Fruit fly (Drosophila melanogaster): ENCODE data around the gene Cpr73D.

Cpr73D gene

dm6 chr3L:16975638-16976528, 18.4 kb upstream of the Cpr73D start (continued):
- peak; percentile 4 for TF ChIP-seq dsx (GFP tag; optimal IDR thresholded peaks at IDR 0.05; ENCODE audit: poor library complexity, severe bottlenecking)
- peak; percentile 40; the same call in 1 of the 2 replicates for TF ChIP-seq CG15336 (GFP tag; IDR thresholded peaks at IDR 0.05)
- TF ChIP-seq lz (GFP tag; optimal IDR thresholded peaks at IDR 0.05) = peak; percentile 77
- TF ChIP-seq CG11762 (GFP tag; optimal IDR thresholded peaks at IDR 0.05; ENCODE audit: insufficient read depth) = peak; percentile 47
- peak; percentile 87 for TF ChIP-seq Met (GFP tag; optimal IDR thresholded peaks at IDR 0.05)
- peak; percentile 59 for TF ChIP-seq OdsH (GFP tag; optimal IDR thresholded peaks at IDR 0.05)
- peak; percentile 78 for TF ChIP-seq CG31627 (GFP tag; optimal IDR thresholded peaks at IDR 0.05)
- TF ChIP-seq Hr4 (GFP tag; optimal IDR thresholded peaks at IDR 0.05) = peak; percentile 60
- no peak for TF ChIP-seq fkh (GFP tag; optimal IDR thresholded peaks at IDR 0.05)
- peak; percentile 69 for TF ChIP-seq achi (GFP tag; optimal IDR thresholded peaks at IDR 0.05)
- peak; percentile 66 for TF ChIP-seq cyc (GFP tag; optimal IDR thresholded peaks at IDR 0.05)
- TF ChIP-seq Ets21C (GFP tag; optimal IDR thresholded peaks at IDR 0.05) = peak; percentile 66
- TF ChIP-seq Smox (GFP tag; optimal IDR thresholded peaks at IDR 0.05) = peak; percentile 68
- TF ChIP-seq svp (GFP tag) = peak; percentile 92
- peak; percentile 57 for TF ChIP-seq CG11902 (GFP tag; optimal IDR thresholded peaks at IDR 0.05)
- TF ChIP-seq CG3919 (GFP tag; optimal IDR thresholded peaks at IDR 0.05) = peak; percentile 63
- TF ChIP-seq Blimp-1 (GFP tag; optimal IDR thresholded peaks at IDR 0.05) = peak; percentile 47
- peak; percentile 58; the same call in 1 of the 3 replicates for TF ChIP-seq CG8119 (GFP tag; IDR thresholded peaks at IDR 0.05)
- peak; percentile 70 for TF ChIP-seq spab (GFP tag; optimal IDR thresholded peaks at IDR 0.05)
- TF ChIP-seq ss (GFP tag; optimal IDR thresholded peaks at IDR 0.05) = peak; percentile 46 to 59
- no peak for TF ChIP-seq CG8319 (GFP tag; optimal IDR thresholded peaks at IDR 0.05)
- TF ChIP-seq vri (GFP tag; optimal IDR thresholded peaks at IDR 0.05) = peak; percentile 28
- no peak for TF ChIP-seq CG16779 (tag; optimal IDR thresholded peaks at IDR 0.05)
- TF ChIP-seq CG6808 (GFP tag; optimal IDR thresholded peaks at IDR 0.05) = peak; percentile 86
- TF ChIP-seq CG6854 (GFP tag; optimal IDR thresholded peaks at IDR 0.05) = no peak
- peak; percentile 48 for TF ChIP-seq CG6163 (GFP tag; IDR thresholded peaks at IDR 0.05)
- TF ChIP-seq acj6 (GFP tag; optimal IDR thresholded peaks at IDR 0.05) = peak; percentile 71
- peak; percentile 71 for TF ChIP-seq pdm3 (GFP tag; optimal IDR thresholded peaks at IDR 0.05)
- peak; percentile 78 for TF ChIP-seq Hr39 (GFP tag; optimal IDR thresholded peaks at IDR 0.05)
- peak; percentile 57 for TF ChIP-seq CG34406 (GFP tag; optimal IDR thresholded peaks at IDR 0.05)
- TF ChIP-seq eg (GFP tag; IDR thresholded peaks at IDR 0.05) = peak; percentile 42; the same call in 2 of the 3 replicates
- peak; percentile 75 for TF ChIP-seq net (GFP tag; optimal IDR thresholded peaks at IDR 0.05)
- TF ChIP-seq CG10669 (GFP tag; optimal IDR thresholded peaks at IDR 0.05) = peak; percentile 77
- TF ChIP-seq fd85E (GFP tag; optimal IDR thresholded peaks at IDR 0.05) = no peak
- peak; percentile 46 for TF ChIP-seq CG7368 (GFP tag; optimal IDR thresholded peaks at IDR 0.05)
- TF ChIP-seq CG10631 (GFP tag; optimal IDR thresholded peaks at IDR 0.05) = peak; percentile 81
- peak; percentile 78 for TF ChIP-seq Sox14 (GFP tag; optimal IDR thresholded peaks at IDR 0.05)

dm6 chr3L:16974645-16975151, 17.2 kb upstream of the Cpr73D start:
- TF ChIP-seq spab (GFP tag; optimal IDR thresholded peaks at IDR 0.05) (peak; percentile 32), Met (GFP tag; optimal IDR thresholded peaks at IDR 0.05) (peak; percentile 52), Lpt (GFP tag; optimal IDR thresholded peaks at IDR 0.05) (no peak), lz (GFP tag; optimal IDR thresholded peaks at IDR 0.05) (peak; percentile 63), Eip78C (GFP tag) (peak; percentile 82), Eip75B (GFP tag; optimal IDR thresholded peaks at IDR 0.05) (peak; percentile 54), esn (GFP tag; optimal IDR thresholded peaks at IDR 0.05) (peak; percentile 69), Sox15 (GFP tag; optimal IDR thresholded peaks at IDR 0.05) (no peak), fd59A (GFP tag; optimal IDR thresholded peaks at IDR 0.05) (no peak), Ets21C (GFP tag; optimal IDR thresholded peaks at IDR 0.05) (no peak), CG11762 (GFP tag; optimal IDR thresholded peaks at IDR 0.05; ENCODE audit: insufficient read depth) (peak; percentile 62), Sox102F (GFP tag; optimal IDR thresholded peaks at IDR 0.05) (peak; percentile 65), OdsH (GFP tag; optimal IDR thresholded peaks at IDR 0.05) (peak; percentile 55), CG7368 (GFP tag; optimal IDR thresholded peaks at IDR 0.05) (peak; percentile 59), Blimp-1 (GFP tag; optimal IDR thresholded peaks at IDR 0.05) (no peak), CG6808 (GFP tag; optimal IDR thresholded peaks at IDR 0.05) (peak; percentile 24), pdm3 (GFP tag; optimal IDR thresholded peaks at IDR 0.05) (peak; percentile 37), salr (GFP tag; optimal IDR thresholded peaks at IDR 0.05) (peak in 1 of 2 experiments; percentile 42), vri (GFP tag; optimal IDR thresholded peaks at IDR 0.05) (no peak), CG6792 (GFP tag; optimal IDR thresholded peaks at IDR 0.05) (peak; percentile 52), CG32006 (GFP tag; optimal IDR thresholded peaks at IDR 0.05) (peak; percentile 51), fd85E (GFP tag; optimal IDR thresholded peaks at IDR 0.05) (no peak), net (GFP tag; optimal IDR thresholded peaks at IDR 0.05) (peak; percentile 9), Hr4 (GFP tag; optimal IDR thresholded peaks at IDR 0.05) (peak; percentile 43)

Measured in whole organism, prepupa.